Fruit fly (Drosophila melanogaster): ENCODE measurements around the gene Ranbp21.

Gene Ranbp21

dm6 chrX:19701611-19702010 lies 49.5 kb upstream of the Ranbp21 start, which contains the start of gene Tcs4 (continued):
- no peak for TF ChIP-seq CG10274 (GFP tag; optimal IDR thresholded peaks at IDR 0.05)
- no peak for TF ChIP-seq sisA (GFP tag; IDR thresholded peaks at IDR 0.05)
- no peak for TF ChIP-seq Chrac-16 (GFP tag; optimal IDR thresholded peaks at IDR 0.05)
- TF ChIP-seq unc-4 (GFP tag; IDR thresholded peaks at IDR 0.05; ENCODE audit: partially characterized antibody), result peak; percentile 46; the same call in 1 of the 2 replicates
- no peak for TF ChIP-seq Eip74EF (GFP tag; optimal IDR thresholded peaks at IDR 0.05)
- TF ChIP-seq sens (GFP tag), result peak; percentile 62
- TF ChIP-seq hbn (GFP tag; IDR thresholded peaks at IDR 0.05; ENCODE audit: partially characterized antibody), result peak; percentile 56; the same call in 1 of the 2 replicates
- no peak for TF ChIP-seq stc (GFP tag; IDR thresholded peaks at IDR 0.05)
- TF ChIP-seq CG30020 (tag; optimal IDR thresholded peaks at IDR 0.05), result peak; percentile 56
- TF ChIP-seq knrl (GFP tag; IDR thresholded peaks at IDR 0.05; ENCODE audit: partially characterized antibody), result peak; percentile 42; the same call in 1 of the 3 replicates
- TF ChIP-seq CG2120 (GFP tag; optimal IDR thresholded peaks at IDR 0.05), result peak; percentile 16
- no peak for TF ChIP-seq CG3838 (GFP tag; optimal IDR thresholded peaks at IDR 0.05)
- TF ChIP-seq CG11398 (GFP tag; optimal IDR thresholded peaks at IDR 0.05), result no peak
- peak; percentile 10 for TF ChIP-seq CG4424 (GFP tag; optimal IDR thresholded peaks at IDR 0.05)
- TF ChIP-seq corto (GFP tag; optimal IDR thresholded peaks at IDR 0.05), result no peak
- TF ChIP-seq tx (GFP tag; optimal IDR thresholded peaks at IDR 0.05), result no peak
- TF ChIP-seq Adf1 (GFP tag; IDR thresholded peaks at IDR 0.05), result no peak
- peak; percentile 45 for TF ChIP-seq unpg (GFP tag; optimal IDR thresholded peaks at IDR 0.05)
- peak; percentile 48 for TF ChIP-seq grau (tag; optimal IDR thresholded peaks at IDR 0.05)
- TF ChIP-seq Gsc (GFP tag; IDR thresholded peaks at IDR 0.05), result no peak
- no peak for TF ChIP-seq vfl (GFP tag; optimal IDR thresholded peaks at IDR 0.05)
- TF ChIP-seq CG11723 (GFP tag; optimal IDR thresholded peaks at IDR 0.05), result no peak
- TF ChIP-seq Mes4 (GFP tag; optimal IDR thresholded peaks at IDR 0.05), result no peak
- TF ChIP-seq HLHmδ (GFP tag; optimal IDR thresholded peaks at IDR 0.05), result no peak
- no peak for TF ChIP-seq CG2889 (GFP tag; IDR thresholded peaks at IDR 0.05)
- TF ChIP-seq row (GFP tag; IDR thresholded peaks at IDR 0.05), result peak; percentile 76
- TF ChIP-seq sna (GFP tag; IDR thresholded peaks at IDR 0.05; ENCODE audit: partially characterized antibody), result peak; percentile 66; the same call in 1 of the 2 replicates
- 0 out of 3 replicates have a peak, but pooled peaks have one; percentile 18 for TF ChIP-seq CG11695 (GFP tag; IDR thresholded peaks at IDR 0.05)
- 0 out of 2 replicates have a peak, but pooled peaks have one; percentile 35 for TF ChIP-seq nerfin-2 (GFP tag; IDR thresholded peaks at IDR 0.05; ENCODE audit: partially characterized antibody)
- TF ChIP-seq CG10979 (tag; optimal IDR thresholded peaks at IDR 0.05), result peak; percentile 31
- no peak; the same call in 1 of the 2 replicates for TF ChIP-seq lmd (GFP tag; IDR thresholded peaks at IDR 0.05)
- no peak for TF ChIP-seq Optix (GFP tag; IDR thresholded peaks at IDR 0.05)
- TF ChIP-seq lola (GFP tag; optimal IDR thresholded peaks at IDR 0.05), result peak in 1 of 3 experiments; percentile 46
- no peak for TF ChIP-seq ems (GFP tag; optimal IDR thresholded peaks at IDR 0.05)
- no peak for TF ChIP-seq CG17568 (GFP tag; optimal IDR thresholded peaks at IDR 0.05)
- TF ChIP-seq CG8290 (GFP tag; optimal IDR thresholded peaks at IDR 0.05), result peak; percentile 4
- TF ChIP-seq CG8290 (tag; optimal IDR thresholded peaks at IDR 0.05), result no peak
- peak; percentile 60; the same call in 2 of the 3 replicates for TF ChIP-seq zen2 (GFP tag; IDR thresholded peaks at IDR 0.05; ENCODE audit: partially characterized antibody)
- TF ChIP-seq CG8944 (GFP tag; optimal IDR thresholded peaks at IDR 0.05), result no peak
- TF ChIP-seq Drgx (GFP tag; IDR thresholded peaks at IDR 0.05), result 0 out of 2 replicates have a peak, but pooled peaks have one; percentile 6
- 0 out of 2 replicates have a peak, but pooled peaks have one; percentile 29 for TF ChIP-seq Rfx (GFP tag; IDR thresholded peaks at IDR 0.05)
- TF ChIP-seq CG9876 (GFP tag; optimal IDR thresholded peaks at IDR 0.05), result no peak
- TF ChIP-seq btn (GFP tag; optimal IDR thresholded peaks at IDR 0.05), result no peak
- peak; percentile 72; the same call in 2 of the 3 replicates for TF ChIP-seq CG6791 (GFP tag; IDR thresholded peaks at IDR 0.05; ENCODE audit: partially characterized antibody)
- TF ChIP-seq Nf-YC (tag; optimal IDR thresholded peaks at IDR 0.05), result peak; percentile 19
- peak; percentile 82 for TF ChIP-seq MBD-R2 (GFP tag; IDR thresholded peaks at IDR 0.05)
- TF ChIP-seq inv (GFP tag; IDR thresholded peaks at IDR 0.05; ENCODE audit: partially characterized antibody), result 0 out of 2 replicates have a peak, but pooled peaks have one; percentile 7
- peak; percentile 3 for TF ChIP-seq gcm (GFP tag; optimal IDR thresholded peaks at IDR 0.05)
- peak; percentile 13 for TF ChIP-seq CG10209 (GFP tag; optimal IDR thresholded peaks at IDR 0.05)
- TF ChIP-seq CG18619 (GFP tag; optimal IDR thresholded peaks at IDR 0.05), result no peak

All from whole organism, embryonic.